Worm (Caenorhabditis elegans) whole organism, late embryonic: Measurements from ENCODE around the gene dsl-7.

Experiments
- F13H6.1 ChIP-seq: sonication (generic microtip); optimal IDR thresholded peaks from 2 replicates; lab custom pipeline; 2016; ENCODE audit warnings: missing genetic modification characterization, missing compliant biosample characterization
- K09A11.1 ChIP-seq: sonication (generic microtip); optimal IDR thresholded peaks from 2 replicates; lab custom pipeline; 2017; ENCODE audit warnings: antibody characterized with exemption, mild to moderate bottlenecking, missing genetic modification characterization, missing compliant biosample characterization; ENCODE audit not compliant: insufficient read depth
- T23F11.4 ChIP-seq: fragments of 200-800 bp; sonication (Bioruptor generic); optimal IDR thresholded peaks from 2 replicates; lab custom pipeline; 2018; ENCODE audit warnings: mild to moderate bottlenecking, missing genetic modification characterization, missing compliant biosample characterization
- ahr-1 ChIP-seq: sonication (generic microtip); optimal IDR thresholded peaks from 2 replicates; lab custom pipeline; 2016; ENCODE audit warnings: missing genetic modification characterization, missing compliant biosample characterization
- ama-1 ChIP-seq: fragments of 150-350 bp; optimal IDR thresholded peaks from 2 replicates; lab custom pipeline; 2014
- ceh-19 ChIP-seq: fragments of 200-800 bp; sonication (Bioruptor generic); optimal IDR thresholded peaks from 2 replicates; lab custom pipeline; 2018; ENCODE audit warnings: mild to moderate bottlenecking, missing genetic modification characterization, missing compliant biosample characterization
- ceh-2 ChIP-seq: sonication (generic microtip); optimal IDR thresholded peaks from 2 replicates; lab custom pipeline; 2016; ENCODE audit warnings: missing genotype, missing genetic modification characterization, missing compliant biosample characterization
- ceh-22 ChIP-seq: sonication (generic microtip); optimal IDR thresholded peaks from 2 replicates; lab custom pipeline; 2017; ENCODE audit warnings: missing biosample characterization, missing genetic modification characterization
- ceh-30 ChIP-seq: fragments of 150-350 bp; optimal IDR thresholded peaks from 2 replicates; lab custom pipeline; 2014; ENCODE audit warnings: missing biosample characterization, missing genetic modification characterization
- ceh-31 ChIP-seq: sonication (generic microtip); optimal IDR thresholded peaks from 2 replicates; lab custom pipeline; 2016; ENCODE audit warnings: missing genetic modification characterization, missing compliant biosample characterization
- ceh-34 ChIP-seq: sonication (generic microtip); optimal IDR thresholded peaks from 2 replicates; lab custom pipeline; 2016; ENCODE audit warnings: mild to moderate bottlenecking, missing genetic modification characterization, missing compliant biosample characterization
- ceh-48 ChIP-seq: sonication (generic microtip); optimal IDR thresholded peaks from 2 replicates; lab custom pipeline; 2016; ENCODE audit warnings: missing genetic modification characterization, inconsistent platforms, missing compliant biosample characterization
- ceh-6 ChIP-seq: fragments of 200-800 bp; sonication (Bioruptor generic); optimal IDR thresholded peaks from 2 replicates; lab custom pipeline; 2018; ENCODE audit warnings: mild to moderate bottlenecking, missing genetic modification characterization, missing compliant biosample characterization
- elt-2 ChIP-seq: sonication (generic microtip); optimal IDR thresholded peaks from 2 replicates; lab custom pipeline; 2016; ENCODE audit warnings: missing genetic modification reagents, missing genetic modification characterization, missing compliant biosample characterization
- ets-4 ChIP-seq: sonication (generic microtip); optimal IDR thresholded peaks from 2 replicates; lab custom pipeline; 2016; ENCODE audit warnings: missing genetic modification characterization, missing compliant biosample characterization
- fkh-6 ChIP-seq: sonication (generic microtip); optimal IDR thresholded peaks from 2 replicates; lab custom pipeline; 2016; ENCODE audit warnings: missing genetic modification characterization, missing compliant biosample characterization
- gmeb-2 ChIP-seq: sonication (generic microtip); optimal IDR thresholded peaks from 2 replicates; lab custom pipeline; 2016; ENCODE audit warnings: missing genetic modification characterization, inconsistent platforms, missing compliant biosample characterization
- hlh-13 ChIP-seq: fragments of 200-800 bp; sonication (Bioruptor generic); optimal IDR thresholded peaks from 2 replicates; lab custom pipeline; 2018; ENCODE audit warnings: mild to moderate bottlenecking, missing genetic modification characterization, missing compliant biosample characterization
- hlh-30 ChIP-seq: sonication (generic microtip); optimal IDR thresholded peaks from 2 replicates; lab custom pipeline; 2017; ENCODE audit warnings: antibody characterized with exemption, missing genetic modification characterization, missing compliant biosample characterization; ENCODE audit not compliant: insufficient read depth
- hlh-6 ChIP-seq: sonication (generic microtip); optimal IDR thresholded peaks from 2 replicates; lab custom pipeline; 2016; ENCODE audit warnings: missing genotype, missing genetic modification characterization, missing compliant biosample characterization
- mec-3 ChIP-seq: sonication (generic microtip); optimal IDR thresholded peaks from 2 replicates; lab custom pipeline; 2016; ENCODE audit warnings: borderline replicate concordance, missing genetic modification characterization, missing compliant biosample characterization
- nfya-1 ChIP-seq: sonication (generic microtip); optimal IDR thresholded peaks from 2 replicates; lab custom pipeline; 2017; ENCODE audit warnings: missing genetic modification characterization, mild to moderate bottlenecking, missing compliant biosample characterization, antibody characterized with exemption, moderate library complexity
- nhr-232 ChIP-seq: sonication (generic microtip); optimal IDR thresholded peaks from 2 replicates; lab custom pipeline; 2016; ENCODE audit warnings: missing genetic modification characterization, missing compliant biosample characterization
- npax-4 ChIP-seq: sonication (generic microtip); optimal IDR thresholded peaks from 2 replicates; lab custom pipeline; 2016; ENCODE audit warnings: missing genetic modification characterization, missing compliant biosample characterization
- pag-3 ChIP-seq: sonication (generic microtip); optimal IDR thresholded peaks from 2 replicates; lab custom pipeline; 2016; ENCODE audit warnings: missing compliant biosample characterization, missing genetic modification characterization, borderline replicate concordance
- pqm-1 ChIP-seq: sonication (generic microtip); optimal IDR thresholded peaks from 2 replicates; lab custom pipeline; 2016; ENCODE audit warnings: missing genetic modification characterization, missing compliant biosample characterization
- pros-1 ChIP-seq: fragments of 150-350 bp; optimal IDR thresholded peaks from 2 replicates; lab custom pipeline; 2014; ENCODE audit warnings: missing biosample characterization, missing genetic modification reagents, missing genetic modification characterization
- sox-2 ChIP-seq: fragments of 200-800 bp; sonication (Bioruptor generic); IDR thresholded peaks from 2 replicates; pipeline ENCODE4 v1.3.6; 2022; ENCODE audit warnings: missing genetic modification reagents, missing genetic modification characterization, missing compliant biosample characterization
- syd-9 ChIP-seq: sonication (generic microtip); optimal IDR thresholded peaks from 2 replicates; lab custom pipeline; 2016; ENCODE audit warnings: mild to moderate bottlenecking, missing genetic modification characterization, moderate library complexity, missing compliant biosample characterization
- unc-42 ChIP-seq: sonication (generic microtip); optimal IDR thresholded peaks from 2 replicates; lab custom pipeline; 2016; ENCODE audit warnings: missing genotype, missing genetic modification characterization, missing compliant biosample characterization
- zip-5 ChIP-seq: sonication (generic microtip); optimal IDR thresholded peaks from 2 replicates; lab custom pipeline; 2016; ENCODE audit warnings: missing genetic modification characterization, missing compliant biosample characterization

dsl-7 gene

DNA sequence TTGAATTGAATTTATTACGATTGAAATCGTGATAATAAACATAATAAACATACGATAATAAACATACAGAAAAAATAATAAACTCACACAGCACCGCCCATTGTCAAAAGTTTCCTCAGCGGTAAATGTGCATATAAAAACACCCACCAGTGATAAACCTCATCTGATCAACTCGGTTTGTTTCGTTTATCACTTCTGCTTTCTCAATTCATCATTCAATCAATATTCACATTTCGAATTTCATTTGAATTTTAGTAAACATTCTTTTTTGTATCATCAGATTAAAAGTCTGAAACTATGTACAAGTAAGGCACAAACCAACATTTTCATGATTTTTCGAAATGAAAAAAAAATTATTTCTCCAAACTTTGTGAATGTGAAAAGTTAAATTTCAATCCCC lies 20.2 kb downstream of the dsl-7 start, which contains the start of gene try-10:
Gene try-10 (minus strand): TSS at position 101 of the 400 bp plus-strand sequence.
- TF ChIP-seq hlh-30 (no peak), pros-1 (tag; lab: Kevin White, UChicago) (no peak), hlh-13 (GFP tag; lab: Kevin White, UChicago) (no peak), ahr-1 (tag; lab: Kevin White, UChicago) (no peak), ceh-34 (tag; lab: Kevin White, UChicago) (no peak), ceh-19 (no peak), nhr-232 (tag; lab: Kevin White, UChicago) (no peak), fkh-6 (tag; lab: Kevin White, UChicago) (no peak), ama-1 (lab: Kevin White, UChicago) (no peak), ceh-31 (tag; lab: Kevin White, UChicago) (no peak), ets-4 (no peak), T23F11.4 (GFP tag; lab: Kevin White, UChicago) (no peak), F13H6.1 (no peak), gmeb-2 (no peak), sox-2 (no peak), ceh-6 (GFP tag; lab: Kevin White, UChicago) (no peak)

DNA sequence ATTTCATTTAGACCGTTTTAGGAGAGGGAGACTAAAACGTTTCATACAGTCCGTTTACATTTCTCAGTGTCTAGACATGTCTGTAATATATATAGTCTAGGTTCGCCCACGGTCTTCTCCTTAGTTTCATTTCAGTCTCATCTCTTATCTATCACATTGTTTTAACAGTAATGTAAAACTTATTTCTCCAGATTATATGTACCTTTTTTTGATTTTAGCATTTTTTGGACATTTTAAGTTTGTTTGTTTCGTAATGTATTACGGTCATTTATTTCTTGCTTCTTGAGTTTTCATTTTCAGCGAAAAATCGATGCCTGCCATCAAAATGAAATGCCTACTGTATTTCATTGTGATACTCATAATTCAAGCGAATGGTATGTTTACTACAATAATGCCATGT lies 20.9 kb downstream of the dsl-7 start, which contains the start of gene F15B9.6:
Gene F15B9.6 (plus strand): TSS at position 301 of the 400 bp plus-strand sequence.
- TF ChIP-seq pag-3 (tag; lab: Kevin White, UChicago) (no peak), npax-4 (tag; lab: Kevin White, UChicago) (no peak)

DNA sequence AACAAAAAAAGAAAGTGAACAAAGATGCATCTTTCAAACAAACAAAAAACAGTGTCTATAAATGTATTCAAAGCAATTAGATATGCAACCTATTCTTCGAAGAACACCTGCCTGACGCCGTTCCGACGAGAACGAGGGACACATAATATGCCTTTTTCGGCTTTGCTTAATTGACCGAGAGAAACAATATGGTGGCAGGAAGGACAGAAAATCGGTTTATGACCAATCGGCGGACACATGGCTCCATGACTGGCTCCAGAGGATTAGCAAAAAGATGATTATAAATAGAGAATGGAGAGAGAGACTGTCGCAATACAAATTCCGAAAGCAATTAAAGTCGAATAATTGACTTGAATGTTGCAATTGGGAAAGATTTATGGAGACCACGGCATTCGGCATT lies 25.3 kb downstream of the dsl-7 start:
- TF ChIP-seq nfya-1 (peak; percentile 33), ceh-30 (tag; lab: Kevin White, UChicago) (no peak), unc-42 (peak; percentile 31)

DNA sequence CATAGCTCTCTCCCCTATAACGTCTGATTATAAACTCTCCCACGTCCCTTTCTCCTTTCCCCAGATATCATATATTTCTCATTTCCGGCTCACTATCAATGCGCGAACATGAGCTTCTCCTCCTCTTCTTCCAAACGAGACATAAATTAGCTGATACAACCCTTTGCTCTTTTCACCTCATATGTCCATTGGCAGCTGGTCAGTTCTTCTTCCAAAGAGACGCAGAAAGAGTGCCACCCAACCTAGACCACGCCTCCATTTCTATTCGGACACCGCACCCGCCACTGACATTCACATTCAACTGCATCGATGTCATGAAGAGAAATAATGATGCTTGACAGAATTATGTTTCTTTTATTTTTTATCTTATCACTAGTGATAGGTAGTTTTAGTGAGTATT lies 25.8 kb downstream of the dsl-7 start, which contains the start of gene fmi-1:
Gene fmi-1 (plus strand): TSS at position 301 of the 400 bp plus-strand sequence.
- TF ChIP-seq ceh-2 (tag; lab: Kevin White, UChicago): no peak
- no peak for TF ChIP-seq elt-2 (tag; lab: Kevin White, UChicago)
- TF ChIP-seq nfya-1: no peak
- TF ChIP-seq mec-3 (tag; lab: Kevin White, UChicago): no peak
- TF ChIP-seq ceh-48: no peak
- no peak for TF ChIP-seq K09A11.1 (tag; lab: Kevin White, UChicago)
- no peak for TF ChIP-seq ceh-19
- no peak for TF ChIP-seq ceh-30 (tag; lab: Kevin White, UChicago)
- TF ChIP-seq zip-5 (tag; lab: Kevin White, UChicago): no peak
- TF ChIP-seq unc-42: no peak
- no peak for TF ChIP-seq ets-4
- no peak for TF ChIP-seq ceh-22

DNA sequence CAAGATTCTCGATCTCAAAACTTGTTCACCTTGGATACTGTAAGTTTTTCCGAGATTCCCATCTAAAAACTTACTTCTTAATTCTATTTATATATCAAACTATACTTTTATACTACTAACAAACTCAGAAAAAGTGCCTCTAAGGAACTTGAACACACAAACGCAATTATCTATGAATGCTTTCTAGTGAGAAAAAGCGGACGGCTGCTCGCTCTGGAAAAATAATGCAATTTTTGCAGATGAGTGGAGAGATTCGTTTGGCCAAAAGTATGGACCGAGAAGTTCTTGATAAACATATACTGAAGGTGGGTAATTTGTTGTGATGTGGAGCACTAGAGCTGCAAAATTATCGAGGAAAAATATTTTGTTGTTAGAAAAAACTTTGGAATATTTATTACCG lies 27.1 kb downstream of the dsl-7 start:
- no peak for TF ChIP-seq syd-9 (tag; lab: Kevin White, UChicago)
- TF ChIP-seq fkh-6 (tag; lab: Kevin White, UChicago): no peak
- TF ChIP-seq ama-1 (lab: Kevin White, UChicago): no peak
- TF ChIP-seq pqm-1 (tag; lab: Kevin White, UChicago): no peak
- no peak for TF ChIP-seq npax-4 (tag; lab: Kevin White, UChicago)
- TF ChIP-seq, all 69 proteins: peak for 0

DNA sequence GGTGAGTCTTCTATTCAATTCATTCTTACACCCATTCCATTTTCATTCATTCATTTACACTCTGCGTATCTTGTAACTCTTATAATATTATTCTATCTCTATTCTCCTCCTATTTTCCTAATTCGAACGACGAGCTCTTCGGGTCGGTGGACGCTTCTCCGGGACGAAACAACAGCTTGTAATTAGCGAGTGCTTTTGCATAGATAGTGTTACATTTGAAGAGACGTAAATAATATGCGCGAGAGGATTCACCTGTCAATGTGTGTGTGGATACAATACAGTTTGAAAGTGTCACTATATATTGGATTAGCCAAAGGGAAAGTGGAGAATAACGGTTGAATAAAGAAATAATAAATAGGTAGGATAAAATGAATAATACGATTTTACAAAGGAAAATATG lies 27.7 kb downstream of the dsl-7 start:
- TF ChIP-seq ceh-6 (GFP tag; lab: Kevin White, UChicago) (no peak), hlh-6 (no peak), ceh-31 (tag; lab: Kevin White, UChicago) (peak; percentile 35)
